Worm (Caenorhabditis elegans) whole organism, midembryonic: ENCODE results near the gene gur-5.

Experiments
- T22C8.4 ChIP-seq: fragments of 200-800 bp; sonication (Bioruptor generic); IDR thresholded peaks from 2 replicates; pipeline ENCODE4 v1.3.6; 2022; ENCODE audit warnings: missing genetic modification characterization, missing compliant biosample characterization
- cog-1 ChIP-seq: sonication (generic microtip); optimal IDR thresholded peaks from 2 replicates; lab custom pipeline; 2016; ENCODE audit warnings: missing genetic modification characterization, missing compliant biosample characterization
- flt-1 ChIP-seq: fragments of 200-800 bp; sonication (Bioruptor generic); IDR thresholded peaks from 2 replicates; pipeline ENCODE4 v1.3.6; 2022; ENCODE audit warnings: missing genetic modification characterization, missing compliant biosample characterization
- klf-2 ChIP-seq: fragments of 200-800 bp; sonication (Bioruptor generic); conservative IDR thresholded peaks from 2 replicates; pipeline ENCODE4 v1.3.6; 2022; ENCODE audit warnings: missing genetic modification reagents, missing genetic modification characterization, missing compliant biosample characterization
- med-1 ChIP-seq: sonication (generic microtip); optimal IDR thresholded peaks from 2 replicates; lab custom pipeline; 2017; ENCODE audit warnings: missing genetic modification characterization, mild to moderate bottlenecking, missing compliant biosample characterization, antibody characterized with exemption, missing genetic modification reagents; ENCODE audit not compliant: insufficient read depth
- tab-1 ChIP-seq: fragments of 200-800 bp; sonication (Bioruptor generic); IDR thresholded peaks from 2 replicates; pipeline ENCODE4 v1.3.6; 2022; ENCODE audit warnings: missing genetic modification characterization, missing compliant biosample characterization
- ztf-23 ChIP-seq: fragments of 200-800 bp; sonication (Bioruptor generic); IDR thresholded peaks from 2 replicates; pipeline ENCODE4 v1.3.6; 2022; ENCODE audit warnings: missing genetic modification reagents, missing genetic modification characterization, missing compliant biosample characterization

DNA sequence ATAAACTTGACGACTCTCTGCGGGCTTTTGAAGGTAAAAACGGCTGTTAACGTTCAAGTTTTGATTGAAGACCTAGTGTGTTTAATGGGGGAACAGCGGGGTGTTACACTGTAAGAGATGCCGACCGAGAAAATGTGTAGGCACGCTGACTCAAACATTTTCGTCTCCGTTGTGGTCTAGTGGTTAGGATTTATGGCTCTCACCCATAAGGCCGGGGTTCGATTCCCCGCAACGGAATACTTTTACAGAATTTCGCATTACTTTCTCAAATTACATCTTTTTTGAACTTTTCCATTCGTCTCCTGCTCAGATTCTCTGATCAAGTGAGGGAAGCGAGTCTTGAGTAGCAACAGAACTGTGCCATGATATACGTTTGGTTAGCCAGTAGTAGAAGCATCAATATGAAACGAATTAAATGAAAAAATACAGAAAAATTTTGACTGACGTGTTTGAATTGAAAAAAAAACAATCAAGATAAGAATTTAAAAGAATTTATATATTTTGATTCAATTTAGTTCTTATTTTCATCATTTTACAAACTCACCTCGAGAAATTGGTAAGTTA, 8.2 kb downstream of the gur-5 start, which contains the start of gene ZK622.1:
- 0 out of 2 replicates have a peak, but pooled peaks have one; percentile 36 for TF ChIP-seq ztf-23
- TF ChIP-seq cog-1 = peak; percentile 6
- peak; percentile 73 for TF ChIP-seq tab-1 (GFP tag; lab: Robert Waterston, UW)
- TF ChIP-seq T22C8.4 = peak; percentile 55; the same call in 1 of the 2 replicates
- peak; percentile 88 for TF ChIP-seq flt-1 (GFP tag; lab: Robert Waterston, UW)
- peak; percentile 66; the same call in 1 of the 2 replicates for TF ChIP-seq klf-2
- TF ChIP-seq med-1 (GFP tag; lab: Kevin White, UChicago) = peak; percentile 36
